Worm (Caenorhabditis elegans): ENCODE data around the gene srw-144.

DNA sequence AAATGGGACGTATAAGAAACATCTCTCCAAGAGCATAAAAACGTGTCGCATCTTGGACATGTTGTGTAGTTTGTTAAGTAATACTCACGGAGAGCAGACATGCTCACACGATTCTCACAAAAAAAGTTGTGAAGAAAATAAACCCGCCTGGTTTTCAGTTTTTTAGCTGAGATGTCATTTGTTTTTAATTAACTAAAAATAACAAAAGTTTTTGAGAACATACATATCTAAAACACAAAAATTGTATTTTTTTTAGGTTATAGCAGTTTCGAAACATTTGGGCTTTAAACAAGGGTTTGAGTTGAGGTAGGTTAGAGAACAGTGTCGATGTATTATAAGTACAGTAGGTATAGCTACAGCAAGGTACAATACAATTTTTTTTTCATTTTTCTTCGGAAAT, 4.0 kb upstream of the srw-144 start, which contains the start of gene srh-88:
- TF ChIP-seq klf-2 (GFP tag; conservative IDR thresholded peaks at IDR 0.05) (no peak), cog-1 (tag; optimal IDR thresholded peaks at IDR 0.05) (no peak), ztf-29 (GFP tag; IDR thresholded peaks at IDR 0.05) (no peak), T22C8.4 (GFP tag; IDR thresholded peaks at IDR 0.05) (no peak), ref-1 (GFP tag; conservative IDR thresholded peaks at IDR 0.05) (no peak), ztf-23 (GFP tag; IDR thresholded peaks at IDR 0.05) (no peak)
